Worm (Caenorhabditis elegans) whole organism, mixed stage, embryonic: Measurements from ENCODE around the gene glr-2.

Experiments used
- mls-2 ChIP-seq: sonication (generic microtip); optimal IDR thresholded peaks from 2 replicates; lab custom pipeline; 2016; ENCODE audit warnings: mild to moderate bottlenecking, missing genetic modification characterization, moderate library complexity, missing compliant biosample characterization
- nhr-237 ChIP-seq: fragments of 150-350 bp; optimal IDR thresholded peaks from 2 replicates; lab custom pipeline; 2014; ENCODE audit warnings: missing biosample characterization, missing genetic modification characterization
- nhr-76 ChIP-seq: sonication (generic microtip); optimal IDR thresholded peaks from 2 replicates; lab custom pipeline; 2017; ENCODE audit warnings: missing biosample characterization, missing genetic modification characterization
- pha-4 ChIP-seq: fragments of 150-350 bp; optimal IDR thresholded peaks from 2 replicates; lab custom pipeline; 2018; ENCODE audit warnings: missing biosample characterization, missing genetic modification reagents, missing genetic modification characterization
- snpc-4 ChIP-seq: fragments of 150-350 bp; optimal IDR thresholded peaks from 2 replicates; lab custom pipeline; 2014; ENCODE audit warnings: missing biosample characterization, missing genetic modification characterization
- tbx-8 ChIP-seq: fragments of 200-800 bp; sonication (Bioruptor generic); optimal IDR thresholded peaks from 2 replicates; lab custom pipeline; 2018; ENCODE audit warnings: mild to moderate bottlenecking, missing genetic modification characterization, moderate library complexity, missing compliant biosample characterization
- ztf-11 ChIP-seq: fragments of 150-350 bp; optimal IDR thresholded peaks from 2 replicates; lab custom pipeline; 2014; ENCODE audit warnings: missing biosample characterization, missing genetic modification characterization

ce11 chrIII:7142172-7142601, 2.6 kb downstream of the glr-2 start:
- no peak for TF ChIP-seq tbx-8 (GFP tag; lab: Kevin White, UChicago)
- TF ChIP-seq ztf-11 (tag; lab: Kevin White, UChicago), result no peak
- TF ChIP-seq pha-4, result no peak
- TF ChIP-seq snpc-4, result no peak
- no peak for TF ChIP-seq nhr-76 (tag; lab: Kevin White, UChicago)
- no peak for TF ChIP-seq mls-2 (tag; lab: Kevin White, UChicago)
- TF ChIP-seq nhr-237 (tag; lab: Kevin White, UChicago), result no peak
